Worm (Caenorhabditis elegans) whole organism, L1 larva: Measurements from ENCODE around the gene T07D3.4.

Experiments
- C04F5.9 ChIP-seq: sonication (generic microtip); optimal IDR thresholded peaks from 2 replicates; lab custom pipeline; 2016; ENCODE audit warnings: missing genetic modification characterization, missing compliant biosample characterization
- C16A3.4 ChIP-seq: fragments of 150-350 bp; optimal IDR thresholded peaks from 2 replicates; lab custom pipeline; 2014; ENCODE audit warnings: missing biosample characterization, missing genetic modification characterization
- Y116A8C.19 ChIP-seq: sonication (generic microtip); optimal IDR thresholded peaks from 2 replicates; lab custom pipeline; 2016; ENCODE audit warnings: missing compliant biosample characterization, missing genetic modification characterization, borderline replicate concordance
- aha-1 ChIP-seq: fragments of 150-350 bp; optimal IDR thresholded peaks from 2 replicates; lab custom pipeline; 2014; ENCODE audit warnings: missing biosample characterization, missing genetic modification characterization
- blmp-1 ChIP-seq: fragments of 150-350 bp; optimal IDR thresholded peaks from 2 replicates; lab custom pipeline; 2014; ENCODE audit warnings: missing biosample characterization, missing genetic modification characterization
- ceh-63 ChIP-seq: fragments of 200-800 bp; sonication (Bioruptor generic); optimal IDR thresholded peaks from 2 replicates; lab custom pipeline; 2018; ENCODE audit warnings: mild to moderate bottlenecking, missing genetic modification characterization, missing compliant biosample characterization
- ceh-8 ChIP-seq: fragments of 200-800 bp; sonication (Bioruptor generic); optimal IDR thresholded peaks from 2 replicates; lab custom pipeline; 2018; ENCODE audit warnings: mild to moderate bottlenecking, missing genetic modification characterization, moderate library complexity, missing compliant biosample characterization
- ceh-88 ChIP-seq: fragments of 200-800 bp; sonication (Bioruptor generic); IDR thresholded peaks from 2 replicates; pipeline ENCODE4 v1.3.6; 2022; ENCODE audit warnings: missing genetic modification characterization, missing compliant biosample characterization
- ceh-90 ChIP-seq: sonication (generic microtip); optimal IDR thresholded peaks from 2 replicates; lab custom pipeline; 2016; ENCODE audit warnings: missing genetic modification characterization, missing compliant biosample characterization
- dpl-1 ChIP-seq, 3 experiments: fragments of 150-350 bp in 2 of 3; sonication (generic microtip) in 1 of 3; optimal IDR thresholded peaks; 2 replicates each; lab custom pipeline; 2014 to 2017; ENCODE audit warnings: missing biosample characterization in 3 of 3, missing genetic modification characterization in 3 of 3, missing genetic modification reagents in 3 of 3
- dsc-1 ChIP-seq: sonication (generic microtip); optimal IDR thresholded peaks from 2 replicates; lab custom pipeline; 2016; ENCODE audit warnings: mild to moderate bottlenecking, missing genetic modification characterization, missing compliant biosample characterization
- efl-1 ChIP-seq, 4 experiments: fragments of 150-350 bp; optimal IDR thresholded peaks in 3 of 4; peaks in 1 of 4; 1 replicate in 1 of 4; 2 replicates in 3 of 4; lab custom pipeline; 2014; ENCODE audit warnings: missing biosample characterization in 2 of 4, missing genetic modification characterization in 2 of 4, missing genetic modification reagents in 2 of 4
- egl-13 ChIP-seq: sonication (generic microtip); optimal IDR thresholded peaks from 2 replicates; lab custom pipeline; 2016; ENCODE audit warnings: missing genotype, missing genetic modification reagents, missing genetic modification characterization, missing compliant biosample characterization
- egl-27 ChIP-seq, 2 experiments: fragments of 150-350 bp in 1 of 2; sonication (generic microtip); optimal IDR thresholded peaks; 3 replicates each; lab custom pipeline; 2017 to 2018; ENCODE audit warnings: missing biosample characterization in 2 of 2, missing genetic modification characterization in 2 of 2, missing genetic modification reagents in 2 of 2
- fkh-10 ChIP-seq: sonication (generic microtip); optimal IDR thresholded peaks from 2 replicates; lab custom pipeline; 2017; ENCODE audit warnings: missing biosample characterization, missing genetic modification reagents, missing genetic modification characterization
- fkh-4 ChIP-seq: sonication (generic microtip); optimal IDR thresholded peaks from 2 replicates; lab custom pipeline; 2016; ENCODE audit warnings: missing compliant biosample characterization, missing genetic modification characterization, borderline replicate concordance
- fos-1 ChIP-seq: fragments of 150-350 bp; optimal IDR thresholded peaks from 2 replicates; lab custom pipeline; 2014; ENCODE audit warnings: missing biosample characterization, missing genetic modification characterization
- grh-1 ChIP-seq: fragments of 200-800 bp; sonication (Bioruptor generic); IDR thresholded peaks from 2 replicates; pipeline ENCODE4 v1.3.6; 2022; ENCODE audit warnings: missing genetic modification reagents, missing genetic modification characterization, missing compliant biosample characterization
- hlh-4 ChIP-seq: sonication (generic microtip); optimal IDR thresholded peaks from 2 replicates; lab custom pipeline; 2016; ENCODE audit warnings: mild to moderate bottlenecking, missing genetic modification characterization, missing compliant biosample characterization
- hpl-2 ChIP-seq: fragments of 150-350 bp; optimal IDR thresholded peaks from 2 replicates; lab custom pipeline; 2014; ENCODE audit warnings: missing biosample characterization, missing genetic modification reagents, missing genetic modification characterization
- lin-13 ChIP-seq: fragments of 150-350 bp; optimal IDR thresholded peaks from 2 replicates; lab custom pipeline; 2014; ENCODE audit warnings: missing biosample characterization, missing genetic modification reagents, missing genetic modification characterization
- lin-15B ChIP-seq: fragments of 150-350 bp; sonication (generic microtip); optimal IDR thresholded peaks from 3 replicates; lab custom pipeline; 2014; ENCODE audit warnings: missing biosample characterization, missing genetic modification characterization
- lin-35 ChIP-seq, 2 experiments: fragments of 150-350 bp; optimal IDR thresholded peaks; 2 replicates each; lab custom pipeline; 2014; ENCODE audit warnings: missing biosample characterization in 2 of 2, missing genetic modification characterization in 2 of 2, missing genetic modification reagents in 2 of 2
- lin-39 ChIP-seq: fragments of 150-350 bp; optimal IDR thresholded peaks from 2 replicates; lab custom pipeline; 2014; ENCODE audit warnings: missing biosample characterization, missing genetic modification reagents, missing genetic modification characterization
- lir-3 ChIP-seq: sonication (generic microtip); optimal IDR thresholded peaks from 2 replicates; lab custom pipeline; 2016; ENCODE audit warnings: mild to moderate bottlenecking, missing genetic modification characterization, moderate library complexity, missing compliant biosample characterization; ENCODE audit not compliant: poor library complexity
- lsy-2 ChIP-seq, 2 experiments: fragments of 150-350 bp; optimal IDR thresholded peaks; 2 replicates each; lab custom pipeline; 2014; ENCODE audit warnings: missing biosample characterization in 2 of 2, missing genetic modification characterization in 2 of 2
- mab-9 ChIP-seq: fragments of 200-800 bp; sonication (Bioruptor generic); IDR thresholded peaks from 2 replicates; pipeline ENCODE4 v1.3.6; 2022; ENCODE audit warnings: missing genetic modification reagents, missing genetic modification characterization, missing compliant biosample characterization
- nhr-12 ChIP-seq: sonication (generic microtip); optimal IDR thresholded peaks from 2 replicates; lab custom pipeline; 2017; ENCODE audit warnings: missing biosample characterization, missing genetic modification characterization
- nhr-19 ChIP-seq: fragments of 200-800 bp; sonication (Bioruptor generic); conservative IDR thresholded peaks from 2 replicates; pipeline ENCODE4 v1.3.6; 2022; ENCODE audit warnings: missing genetic modification characterization, missing compliant biosample characterization
- nhr-28 ChIP-seq: fragments of 150-350 bp; optimal IDR thresholded peaks from 2 replicates; lab custom pipeline; 2014; ENCODE audit warnings: missing biosample characterization, missing genetic modification characterization
- nhr-47 ChIP-seq: sonication (generic microtip); optimal IDR thresholded peaks from 2 replicates; lab custom pipeline; 2016; ENCODE audit warnings: mild to moderate bottlenecking, missing genetic modification characterization, moderate library complexity, missing compliant biosample characterization
- nhr-77 ChIP-seq: fragments of 150-350 bp; optimal IDR thresholded peaks from 2 replicates; lab custom pipeline; 2014; ENCODE audit warnings: missing biosample characterization, missing genetic modification characterization
- nhr-84 ChIP-seq: sonication (generic microtip); optimal IDR thresholded peaks from 2 replicates; lab custom pipeline; 2017; ENCODE audit warnings: missing biosample characterization, missing genetic modification characterization
- pag-3 ChIP-seq: sonication (generic microtip); optimal IDR thresholded peaks from 2 replicates; lab custom pipeline; 2017; ENCODE audit warnings: missing genetic modification characterization, mild to moderate bottlenecking, missing compliant biosample characterization, antibody characterized with exemption, borderline replicate concordance; ENCODE audit not compliant: insufficient read depth
- skn-1 ChIP-seq: fragments of 150-350 bp; optimal IDR thresholded peaks from 2 replicates; lab custom pipeline; 2014; ENCODE audit warnings: missing biosample characterization, missing genetic modification characterization
- snpc-4 ChIP-seq: fragments of 150-350 bp; optimal IDR thresholded peaks from 2 replicates; lab custom pipeline; 2014; ENCODE audit warnings: missing biosample characterization, missing genetic modification characterization
- sox-4 ChIP-seq: sonication (generic microtip); optimal IDR thresholded peaks from 2 replicates; lab custom pipeline; 2016; ENCODE audit warnings: missing genetic modification characterization, missing compliant biosample characterization
- sptf-1 ChIP-seq: fragments of 150-350 bp; optimal IDR thresholded peaks from 2 replicates; lab custom pipeline; 2014; ENCODE audit warnings: missing biosample characterization, missing genetic modification characterization
- sup-37 ChIP-seq: fragments of 200-800 bp; sonication (Bioruptor generic); optimal IDR thresholded peaks from 2 replicates; lab custom pipeline; 2018; ENCODE audit warnings: mild to moderate bottlenecking, missing genetic modification characterization, missing compliant biosample characterization
- swsn-7 ChIP-seq: sonication (generic microtip); optimal IDR thresholded peaks from 2 replicates; lab custom pipeline; 2016; ENCODE audit warnings: missing genetic modification characterization, missing compliant biosample characterization
- tbx-2 ChIP-seq: sonication (generic microtip); optimal IDR thresholded peaks from 2 replicates; lab custom pipeline; 2016; ENCODE audit warnings: missing genetic modification characterization, missing compliant biosample characterization
- tlp-1 ChIP-seq: fragments of 150-350 bp; optimal IDR thresholded peaks from 2 replicates; lab custom pipeline; 2014; ENCODE audit warnings: missing biosample characterization, missing genetic modification characterization
- unc-62 ChIP-seq: fragments of 150-350 bp; optimal IDR thresholded peaks from 2 replicates; lab custom pipeline; 2014; ENCODE audit warnings: missing biosample characterization, missing genetic modification reagents, missing genetic modification characterization
- unc-98 ChIP-seq: fragments of 200-800 bp; sonication (Bioruptor generic); IDR thresholded peaks from 2 replicates; pipeline ENCODE4 v1.3.6; 2022; ENCODE audit warnings: missing genetic modification characterization, missing compliant biosample characterization
- vab-15 ChIP-seq: sonication (generic microtip); optimal IDR thresholded peaks from 2 replicates; lab custom pipeline; 2017; ENCODE audit warnings: missing genotype, mild to moderate bottlenecking, missing genetic modification characterization, missing compliant biosample characterization
- ztf-11 ChIP-seq, 2 experiments: sonication (generic microtip); optimal IDR thresholded peaks; 2 replicates each; lab custom pipeline; 2016 to 2017; ENCODE audit warnings: missing genetic modification characterization in 2 of 2, missing biosample characterization in 1 of 2, missing compliant biosample characterization in 1 of 2
- ztf-4 ChIP-seq: fragments of 150-350 bp; optimal IDR thresholded peaks from 2 replicates; lab custom pipeline; 2014; ENCODE audit warnings: missing biosample characterization, missing genetic modification characterization

Gene T07D3.4

DNA sequence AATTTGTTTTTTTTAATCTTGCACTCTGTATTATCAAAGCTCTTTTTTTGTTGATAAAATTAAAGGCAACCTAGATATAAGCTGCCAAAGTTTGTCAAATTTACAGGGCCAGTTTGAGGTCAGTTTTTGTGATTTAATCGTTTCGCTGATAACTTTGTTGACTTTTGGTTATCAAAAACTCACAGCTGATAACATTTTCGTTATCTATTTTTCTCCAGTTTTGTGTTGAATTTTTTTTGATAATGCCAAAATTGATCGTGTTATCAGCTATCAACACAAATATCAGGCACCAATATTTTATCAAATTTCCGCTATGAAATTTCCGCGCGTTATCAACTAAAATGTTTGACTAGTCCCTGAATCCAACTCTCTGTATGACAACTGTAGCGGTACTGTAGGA is 27.1 kb downstream of the T07D3.4 start (continued):
- TF ChIP-seq pag-3 (no peak), Y116A8C.19 (no peak), nhr-77 (tag; lab: Kevin White, UChicago) (no peak), sptf-1 (tag; lab: Kevin White, UChicago) (no peak), fkh-4 (no peak), nhr-19 (GFP tag; lab: Robert Waterston, UW) (no peak), grh-1 (GFP tag; lab: Robert Waterston, UW) (no peak), dpl-1 (GFP tag; optimal IDR thresholded peaks at IDR 0.05; lab: Kevin White, UChicago) (no peak), lsy-2 (tag; optimal IDR thresholded peaks at IDR 0.05; lab: Kevin White, UChicago) (no peak), ztf-11 (tag; optimal IDR thresholded peaks at IDR 0.05; lab: Kevin White, UChicago) (no peak), C16A3.4 (tag; lab: Kevin White, UChicago) (no peak), nhr-12 (tag; lab: Kevin White, UChicago) (no peak), vab-15 (tag; lab: Kevin White, UChicago) (no peak), lin-35 (GFP tag; optimal IDR thresholded peaks at IDR 0.05; lab: Kevin White, UChicago) (peak in 1 of 2 experiments; percentile 48), ceh-63 (GFP tag; lab: Kevin White, UChicago) (no peak), ceh-88 (GFP tag; lab: Robert Waterston, UW) (no peak), lin-39 (tag; lab: Kevin White, UChicago) (no peak), lin-13 (GFP tag; lab: Kevin White, UChicago) (no peak), hpl-2 (GFP tag; lab: Kevin White, UChicago) (no peak), blmp-1 (tag; lab: Kevin White, UChicago) (no peak), nhr-84 (tag; lab: Kevin White, UChicago) (no peak), snpc-4 (tag; lab: Kevin White, UChicago) (no peak), unc-98 (no peak), fos-1 (tag; lab: Kevin White, UChicago) (no peak), nhr-47 (tag; lab: Kevin White, UChicago) (no peak), sox-4 (tag; lab: Kevin White, UChicago) (no peak), skn-1 (no peak), fkh-10 (no peak), egl-13 (tag; lab: Kevin White, UChicago) (no peak), tbx-2 (tag; lab: Kevin White, UChicago) (no peak), swsn-7 (tag; lab: Kevin White, UChicago) (no peak), C04F5.9 (tag; lab: Kevin White, UChicago) (no peak), lir-3 (no peak), efl-1 (optimal IDR thresholded peaks at IDR 0.05; lab: Kevin White, UChicago) (no peak), efl-1 (GFP tag; optimal IDR thresholded peaks at IDR 0.05 in 1 of 2; lab: Kevin White, UChicago) (peak in 1 of 2 experiments; percentile 83), hlh-4 (tag; lab: Kevin White, UChicago) (no peak), ceh-90 (tag; lab: Kevin White, UChicago) (no peak)

DNA sequence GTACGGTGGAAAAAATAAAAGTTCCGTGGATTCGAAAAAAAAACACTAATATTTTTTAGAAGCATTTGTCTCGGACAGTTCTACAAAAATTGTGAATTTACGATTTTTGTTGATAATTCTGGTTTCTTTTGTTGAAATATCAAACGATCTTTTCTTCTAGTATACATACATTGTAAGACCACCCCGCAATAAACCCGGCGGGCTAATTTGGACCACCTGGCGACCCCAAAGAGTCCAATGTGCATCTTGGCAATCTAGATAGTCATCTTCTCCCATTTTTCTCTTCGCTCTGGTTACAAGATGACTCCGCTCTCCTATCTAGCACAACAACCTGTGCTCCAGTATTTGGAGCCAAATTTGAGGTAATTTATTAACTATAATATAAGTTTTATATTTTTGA is 27.7 kb downstream of the T07D3.4 start, which contains the start of gene fbxc-29:
fbxc-29 (plus strand) TSS at position 301 of the 400 bp plus-strand sequence.
- no peak for TF ChIP-seq sup-37 (GFP tag; lab: Kevin White, UChicago)
- TF ChIP-seq lir-3: no peak
- TF ChIP-seq fkh-4: no peak
- TF ChIP-seq aha-1 (tag; lab: Kevin White, UChicago): no peak
- no peak for TF ChIP-seq lin-13 (GFP tag; lab: Kevin White, UChicago)
- TF ChIP-seq dsc-1 (tag; lab: Kevin White, UChicago): peak; percentile 17
- no peak for TF ChIP-seq ztf-4

DNA sequence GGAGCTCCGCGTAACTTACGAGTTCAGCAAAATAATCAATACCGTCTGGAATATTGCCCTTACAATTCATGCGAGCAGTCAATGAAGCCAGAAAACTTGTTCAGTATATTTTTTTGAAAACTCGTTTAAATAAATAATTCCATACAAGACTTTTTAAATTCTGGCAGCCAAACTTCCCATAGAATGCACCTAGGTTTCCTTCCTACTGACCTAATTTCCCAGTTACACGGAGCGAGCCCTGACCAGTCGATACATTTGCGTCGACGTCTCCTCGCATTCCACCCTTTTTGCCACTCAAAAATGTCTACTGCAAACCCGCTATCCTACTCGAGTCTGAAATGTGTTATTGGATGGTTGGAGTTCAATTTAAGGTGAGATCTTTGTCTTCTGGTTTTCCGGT is 29.2 kb downstream of the T07D3.4 start, which contains the start of gene fbxc-30:
fbxc-30 (plus strand) TSS at position 301 of the 400 bp plus-strand sequence.
- TF ChIP-seq egl-27 (tag; optimal IDR thresholded peaks at IDR 0.05; lab: Kevin White, UChicago) (no peak), nhr-28 (tag; lab: Kevin White, UChicago) (no peak), Y116A8C.19 (no peak), mab-9 (GFP tag; lab: Robert Waterston, UW) (no peak), egl-13 (tag; lab: Kevin White, UChicago) (no peak), ceh-8 (GFP tag; lab: Kevin White, UChicago) (no peak), tlp-1 (tag; lab: Kevin White, UChicago) (no peak), lin-15B (tag; lab: Kevin White, UChicago) (no peak), snpc-4 (tag; lab: Kevin White, UChicago) (no peak), unc-62 (GFP tag; lab: Kevin White, UChicago) (no peak), sptf-1 (tag; lab: Kevin White, UChicago) (no peak)
- TF ChIP-seq, all 84 proteins: peak for 0
